Fruit fly (Drosophila melanogaster): ENCODE data around the gene CG9500.

Gene CG9500

dm6 chr2L:6338367-6338975 lies 19.6 kb downstream of the CG9500 start, which contains the start of the genes Pez and Cpr (continued):
- TF ChIP-seq Dip3 (GFP tag; optimal IDR thresholded peaks at IDR 0.05), result peak; percentile 28
- TF ChIP-seq CG10321 (GFP tag; IDR thresholded peaks at IDR 0.05), result no peak
- no peak for TF ChIP-seq croc (GFP tag; conservative IDR thresholded peaks at IDR 0.05)
- TF ChIP-seq CG43689 (GFP tag; IDR thresholded peaks at IDR 0.05), result no peak
- TF ChIP-seq CG9797 (GFP tag; optimal IDR thresholded peaks at IDR 0.05), result peak; percentile 80
- TF ChIP-seq sug (tag; optimal IDR thresholded peaks at IDR 0.05), result no peak
- no peak for TF ChIP-seq CG8478 (optimal IDR thresholded peaks at IDR 0.05)
- TF ChIP-seq tin (GFP tag; optimal IDR thresholded peaks at IDR 0.05), result peak; percentile 45
- no peak for TF ChIP-seq wek (GFP tag; optimal IDR thresholded peaks at IDR 0.05)
- TF ChIP-seq pnt (GFP tag; optimal IDR thresholded peaks at IDR 0.05), result no peak
- TF ChIP-seq nerfin-2 (GFP tag; IDR thresholded peaks at IDR 0.05; ENCODE audit: partially characterized antibody), result peak; percentile 80
- TF ChIP-seq CG11398 (GFP tag; optimal IDR thresholded peaks at IDR 0.05), result no peak
- no peak for TF ChIP-seq usp (GFP tag; optimal IDR thresholded peaks at IDR 0.05)
- TF ChIP-seq pan (optimal IDR thresholded peaks at IDR 0.05), result no peak
- TF ChIP-seq pan (GFP tag; optimal IDR thresholded peaks at IDR 0.05 in 1 of 2, IDR thresholded peaks at IDR 0.05 in 1 of 2), result peak in 1 of 2 experiments; percentile 24
- no peak for TF ChIP-seq CG14667 (GFP tag; IDR thresholded peaks at IDR 0.05)
- peak; percentile 85 for TF ChIP-seq Ets65A (GFP tag)
- TF ChIP-seq maf-S (GFP tag; optimal IDR thresholded peaks at IDR 0.05), result no peak
- no peak for TF ChIP-seq CG15011 (GFP tag; optimal IDR thresholded peaks at IDR 0.05)
- TF ChIP-seq abd-A (tag; optimal IDR thresholded peaks at IDR 0.05), result no peak
- TF ChIP-seq tx (GFP tag; optimal IDR thresholded peaks at IDR 0.05), result peak; percentile 0
- TF ChIP-seq caup (GFP tag; optimal IDR thresholded peaks at IDR 0.05; ENCODE audit: severe bottlenecking), result no peak
- TF ChIP-seq Dbx (GFP tag; IDR thresholded peaks at IDR 0.05), result peak; percentile 78
- peak; percentile 53 for TF ChIP-seq CG32532 (GFP tag; IDR thresholded peaks at IDR 0.05)
- no peak for TF ChIP-seq crc (GFP tag; optimal IDR thresholded peaks at IDR 0.05)
- TF ChIP-seq CG4854 (GFP tag; optimal IDR thresholded peaks at IDR 0.05), result no peak
- no peak for TF ChIP-seq Spps (tag; optimal IDR thresholded peaks at IDR 0.05)
- no peak for TF ChIP-seq psq (GFP tag; optimal IDR thresholded peaks at IDR 0.05)
- TF ChIP-seq Med (GFP tag), result peak; percentile 97
- no peak for TF ChIP-seq CG30020 (tag; optimal IDR thresholded peaks at IDR 0.05)
- no peak for TF ChIP-seq salm (tag; optimal IDR thresholded peaks at IDR 0.05)
- TF ChIP-seq CG15601 (tag; optimal IDR thresholded peaks at IDR 0.05), result no peak
- no peak for TF ChIP-seq z (GFP tag; IDR thresholded peaks at IDR 0.05)
- TF ChIP-seq Doc2 (GFP tag; IDR thresholded peaks at IDR 0.05), result no peak
- peak; percentile 13 for TF ChIP-seq CG4282 (GFP tag; optimal IDR thresholded peaks at IDR 0.05)
- TF ChIP-seq run (tag; optimal IDR thresholded peaks at IDR 0.05), result no peak
- TF ChIP-seq Deaf1 (tag; optimal IDR thresholded peaks at IDR 0.05), result no peak
- peak; percentile 76 for TF ChIP-seq crol (GFP tag; IDR thresholded peaks at IDR 0.05)
- peak; percentile 6; the same call in 1 of the 2 replicates for TF ChIP-seq lmd (GFP tag; IDR thresholded peaks at IDR 0.05)
- peak; percentile 44 for TF ChIP-seq Xbp1 (GFP tag; optimal IDR thresholded peaks at IDR 0.05)
- peak; percentile 48; the same call in 1 of the 2 replicates for TF ChIP-seq CG1024 (GFP tag; IDR thresholded peaks at IDR 0.05)
- TF ChIP-seq Hsf (GFP tag; optimal IDR thresholded peaks at IDR 0.05), result peak; percentile 31
- no peak for TF ChIP-seq CG6813 (GFP tag; optimal IDR thresholded peaks at IDR 0.05)
- peak; percentile 48; the same call in 1 of the 3 replicates for TF ChIP-seq dysf (GFP tag; IDR thresholded peaks at IDR 0.05)
- TF ChIP-seq Ravus (GFP tag; IDR thresholded peaks at IDR 0.05), result no peak
- TF ChIP-seq CG34422 (GFP tag; IDR thresholded peaks at IDR 0.05), result no peak
- TF ChIP-seq gfzf (GFP tag; optimal IDR thresholded peaks at IDR 0.05), result peak; percentile 91
- TF ChIP-seq CG7271 (tag; optimal IDR thresholded peaks at IDR 0.05), result no peak
- TF ChIP-seq pzg (GFP tag; optimal IDR thresholded peaks at IDR 0.05), result peak; percentile 92
- peak; percentile 88 for TF ChIP-seq Dll (GFP tag; IDR thresholded peaks at IDR 0.05; ENCODE audit: partially characterized antibody)
- no peak for TF ChIP-seq CG7556 (GFP tag; optimal IDR thresholded peaks at IDR 0.05)
- peak; percentile 76; the same call in 2 of the 3 replicates for TF ChIP-seq knrl (GFP tag; IDR thresholded peaks at IDR 0.05; ENCODE audit: partially characterized antibody)

Measured in whole organism, embryonic.